Worm (Caenorhabditis elegans) whole organism, midembryonic: ENCODE results near the gene slfl-5.

ENCODE experiments used
- T22C8.4 ChIP-seq: fragments of 200-800 bp; sonication (Bioruptor generic); IDR thresholded peaks from 2 replicates; pipeline ENCODE4 v1.3.6; 2022; ENCODE audit warnings: missing genetic modification characterization, missing compliant biosample characterization
- cog-1 ChIP-seq: sonication (generic microtip); optimal IDR thresholded peaks from 2 replicates; lab custom pipeline; 2016; ENCODE audit warnings: missing genetic modification characterization, missing compliant biosample characterization
- flt-1 ChIP-seq: fragments of 200-800 bp; sonication (Bioruptor generic); IDR thresholded peaks from 2 replicates; pipeline ENCODE4 v1.3.6; 2022; ENCODE audit warnings: missing genetic modification characterization, missing compliant biosample characterization
- klf-2 ChIP-seq: fragments of 200-800 bp; sonication (Bioruptor generic); conservative IDR thresholded peaks from 2 replicates; pipeline ENCODE4 v1.3.6; 2022; ENCODE audit warnings: missing genetic modification reagents, missing genetic modification characterization, missing compliant biosample characterization
- med-1 ChIP-seq: sonication (generic microtip); optimal IDR thresholded peaks from 2 replicates; lab custom pipeline; 2017; ENCODE audit warnings: missing genetic modification characterization, mild to moderate bottlenecking, missing compliant biosample characterization, antibody characterized with exemption, missing genetic modification reagents; ENCODE audit not compliant: insufficient read depth
- ref-1 ChIP-seq: fragments of 200-800 bp; sonication (Bioruptor generic); conservative IDR thresholded peaks from 2 replicates; pipeline ENCODE4 v1.3.6; 2022; ENCODE audit warnings: missing genetic modification reagents, missing genetic modification characterization, missing compliant biosample characterization
- tab-1 ChIP-seq: fragments of 200-800 bp; sonication (Bioruptor generic); IDR thresholded peaks from 2 replicates; pipeline ENCODE4 v1.3.6; 2022; ENCODE audit warnings: missing genetic modification characterization, missing compliant biosample characterization

ce11 chrV:12211090-12211489 lies 33.8 kb downstream of the slfl-5 start:
- TF ChIP-seq klf-2 (no peak), flt-1 (no peak), med-1 (GFP tag; lab: Kevin White, UChicago) (no peak), tab-1 (GFP tag; lab: Robert Waterston, UW) (no peak), ref-1 (no peak), T22C8.4 (GFP tag; lab: Robert Waterston, UW) (no peak), cog-1 (tag; lab: Kevin White, UChicago) (no peak)
